Fruit fly (Drosophila melanogaster): ENCODE results near the gene Pink1.

Pink1 gene

DNA sequence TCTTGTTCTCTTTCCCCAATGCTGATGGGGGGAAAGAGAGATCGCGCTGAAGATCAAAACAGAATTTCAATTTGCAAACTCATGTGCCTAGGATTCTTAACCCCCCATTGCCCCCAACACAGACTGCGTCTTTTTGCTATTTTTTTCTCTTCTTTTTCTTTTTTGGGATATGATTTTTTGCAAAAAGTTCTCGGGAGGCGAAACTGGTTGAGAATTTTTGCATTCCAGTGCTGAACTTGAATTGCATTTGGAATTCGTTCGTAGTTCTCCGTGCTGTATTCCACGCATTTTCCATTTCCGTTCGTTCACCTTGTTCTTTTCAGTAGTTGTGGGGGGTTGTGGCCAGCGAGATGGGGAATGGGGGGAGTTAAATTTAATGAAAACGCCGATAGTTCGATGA, 24.5 kb downstream of the Pink1 start:
- no peak for TF ChIP-seq Hr96 (GFP tag; optimal IDR thresholded peaks at IDR 0.05)
- no peak for TF ChIP-seq ovo (GFP tag; optimal IDR thresholded peaks at IDR 0.05)
- TF ChIP-seq Mnt (GFP tag; optimal IDR thresholded peaks at IDR 0.05), result no peak
- TF ChIP-seq CG14711 (tag; optimal IDR thresholded peaks at IDR 0.05), result no peak
- no peak for TF ChIP-seq CG12768 (GFP tag; optimal IDR thresholded peaks at IDR 0.05)
- no peak for TF ChIP-seq CG11617 (GFP tag; optimal IDR thresholded peaks at IDR 0.05)
- TF ChIP-seq pad (GFP tag; optimal IDR thresholded peaks at IDR 0.05), result no peak
- no peak for TF ChIP-seq CG1620 (GFP tag; optimal IDR thresholded peaks at IDR 0.05)
- no peak for TF ChIP-seq toe (GFP tag; optimal IDR thresholded peaks at IDR 0.05)

DNA sequence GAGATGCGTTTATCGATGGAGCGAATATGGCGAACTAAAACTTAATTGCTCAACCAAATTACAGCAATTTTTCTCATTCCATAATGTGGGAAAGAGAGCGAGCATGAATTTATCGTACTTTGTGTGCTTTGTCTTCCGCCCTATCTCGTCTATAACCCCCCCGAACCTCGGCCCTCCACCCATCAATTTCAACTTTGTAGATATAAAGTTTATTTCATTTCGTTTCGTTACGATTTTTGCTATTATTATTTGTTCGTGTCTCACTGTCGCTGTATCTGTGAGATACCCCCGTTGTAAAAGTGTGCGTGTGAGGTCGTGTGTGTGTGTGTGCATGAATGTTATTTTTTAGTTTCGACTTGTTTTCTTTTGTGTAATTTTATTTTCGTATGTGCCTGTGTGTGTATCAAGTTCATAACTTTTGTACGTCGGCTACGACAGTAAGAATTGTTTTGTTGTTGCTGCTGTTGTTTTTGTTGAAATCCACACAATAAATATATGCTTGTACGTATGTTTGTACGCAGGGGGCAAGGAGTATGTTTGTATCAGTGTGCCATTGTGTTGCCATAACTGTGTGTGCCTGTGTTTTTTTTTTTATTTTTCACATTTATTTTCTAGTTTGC, 25.1 kb downstream of the Pink1 start:
- TF ChIP-seq CG12768 (GFP tag; optimal IDR thresholded peaks at IDR 0.05) (no peak), kay (GFP tag; ENCODE audit: borderline replicate concordance) (no peak), cnc (optimal IDR thresholded peaks at IDR 0.05) (no peak), cic (GFP tag; optimal IDR thresholded peaks at IDR 0.05) (peak; percentile 52)

DNA sequence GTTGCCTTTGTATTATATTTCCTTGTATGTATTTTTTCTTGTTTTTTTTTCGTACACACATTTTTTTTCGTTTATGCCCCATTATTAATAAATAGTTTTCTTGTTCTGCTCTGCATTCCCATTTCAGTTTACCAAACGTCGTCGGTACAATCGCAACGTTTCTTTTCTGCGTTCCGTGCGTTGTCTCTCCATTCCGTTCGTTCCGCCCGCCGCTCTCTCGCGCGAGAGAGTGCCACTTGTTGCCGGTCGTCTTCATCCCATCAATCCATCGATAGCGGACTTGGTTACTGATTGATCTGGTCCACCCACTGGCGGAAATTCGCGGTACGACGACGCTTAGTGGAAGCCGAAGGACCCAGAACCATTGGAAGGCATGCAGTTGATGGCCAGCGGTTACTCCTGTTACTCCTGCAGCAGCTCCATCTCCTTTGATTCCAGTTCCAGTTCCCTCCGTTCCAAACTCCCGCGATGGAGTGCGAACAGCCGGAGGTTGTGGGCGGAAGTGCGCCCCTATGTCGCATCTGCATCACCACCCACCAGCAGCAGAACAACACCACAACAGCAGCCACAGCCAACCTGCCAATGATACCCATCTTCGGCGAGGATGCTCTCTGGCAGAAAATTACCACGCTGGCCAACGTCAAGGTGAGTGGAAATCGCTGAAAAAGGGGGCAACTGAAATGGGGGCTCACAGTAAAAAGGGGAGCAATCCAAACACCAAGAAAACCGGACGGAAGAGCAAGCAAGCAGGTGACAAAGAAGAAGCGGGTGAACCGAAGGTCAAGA, 25.8 kb downstream of the Pink1 start:
- TF ChIP-seq CG7045 (GFP tag; optimal IDR thresholded peaks at IDR 0.05) (no peak), Mnt (GFP tag; optimal IDR thresholded peaks at IDR 0.05) (no peak), CG5204 (GFP tag; optimal IDR thresholded peaks at IDR 0.05) (no peak), pad (GFP tag; optimal IDR thresholded peaks at IDR 0.05) (no peak), CG7101 (tag; optimal IDR thresholded peaks at IDR 0.05) (no peak)

DNA sequence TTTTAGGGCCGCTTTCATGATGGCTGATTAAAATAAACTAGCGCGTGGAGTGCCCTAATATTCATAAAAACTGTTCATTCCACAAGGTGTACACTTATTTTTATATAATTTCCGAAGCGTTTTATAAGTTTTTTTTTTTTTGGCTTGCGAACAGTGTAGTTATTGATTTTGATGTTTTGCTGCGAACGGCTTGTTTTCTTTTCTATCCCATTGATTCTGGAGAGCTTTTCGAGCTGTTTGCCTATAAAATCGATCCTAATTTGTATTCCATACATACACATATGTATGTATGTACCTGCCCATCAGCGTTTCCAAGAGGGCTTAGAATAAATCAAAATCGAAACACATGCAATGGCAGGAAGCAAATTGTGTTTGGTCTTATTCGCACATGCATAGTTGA, 26.7 kb downstream of the Pink1 start:
- TF ChIP-seq Hr96 (GFP tag; optimal IDR thresholded peaks at IDR 0.05), result no peak
- TF ChIP-seq kay (GFP tag; ENCODE audit: borderline replicate concordance), result peak; percentile 64
- no peak for TF ChIP-seq ovo (GFP tag; optimal IDR thresholded peaks at IDR 0.05)
- no peak for TF ChIP-seq cic (GFP tag; optimal IDR thresholded peaks at IDR 0.05)
- TF ChIP-seq pad (GFP tag; optimal IDR thresholded peaks at IDR 0.05), result no peak

DNA sequence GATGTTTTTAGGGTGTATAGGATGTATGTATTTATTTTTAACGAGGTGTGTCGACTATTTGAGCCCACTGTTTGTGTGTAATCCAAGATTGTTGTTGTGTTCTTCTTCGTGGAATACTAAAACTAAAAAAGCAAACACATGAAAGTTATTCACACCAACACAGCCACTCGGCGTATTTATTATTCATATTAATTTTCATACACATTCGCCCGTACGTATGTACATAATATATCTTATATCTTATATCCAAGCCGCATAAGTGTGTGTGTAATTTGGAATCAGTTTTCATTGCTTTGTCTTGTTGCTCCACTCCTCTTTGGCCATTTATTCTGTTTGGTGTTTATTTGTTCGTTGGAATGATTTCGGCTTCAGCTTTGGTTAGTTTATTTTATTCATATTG, 27.1 kb downstream of the Pink1 start:
- TF ChIP-seq tj (GFP tag; optimal IDR thresholded peaks at IDR 0.05) (peak; percentile 34), CG12768 (GFP tag; optimal IDR thresholded peaks at IDR 0.05) (no peak)

DNA sequence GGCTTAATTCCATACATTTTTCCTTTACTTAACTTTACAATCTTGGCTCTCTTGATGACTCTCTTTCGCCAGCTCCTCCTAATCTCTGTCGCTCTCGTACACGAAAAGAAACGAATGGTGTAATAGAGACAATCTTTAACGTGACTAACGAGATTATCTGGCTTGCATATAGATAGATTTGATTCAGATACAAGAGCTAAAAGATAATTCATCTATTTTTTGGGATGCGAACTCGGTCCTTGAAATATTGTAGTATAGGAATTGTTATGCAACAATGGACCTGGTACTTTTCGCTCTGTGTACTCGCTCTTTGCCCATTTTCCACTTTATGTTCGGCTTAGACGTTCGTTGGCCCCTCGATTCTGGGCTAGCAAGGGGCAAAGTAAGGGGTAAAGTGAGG, 27.7 kb downstream of the Pink1 start:
- TF ChIP-seq Hr96 (GFP tag; optimal IDR thresholded peaks at IDR 0.05) (no peak), ovo (GFP tag; optimal IDR thresholded peaks at IDR 0.05) (no peak), toe (GFP tag; optimal IDR thresholded peaks at IDR 0.05) (peak; percentile 1), CG11617 (GFP tag; optimal IDR thresholded peaks at IDR 0.05) (peak; percentile 40), CG14711 (tag; optimal IDR thresholded peaks at IDR 0.05) (peak; percentile 51), CG7101 (tag; optimal IDR thresholded peaks at IDR 0.05) (peak; percentile 51), Clk (GFP tag; optimal IDR thresholded peaks at IDR 0.05) (no peak), CG1620 (GFP tag; optimal IDR thresholded peaks at IDR 0.05) (peak; percentile 34), kay (GFP tag; ENCODE audit: borderline replicate concordance) (no peak), CG12768 (GFP tag; optimal IDR thresholded peaks at IDR 0.05) (peak; percentile 63), cic (GFP tag; optimal IDR thresholded peaks at IDR 0.05) (no peak), tj (GFP tag; optimal IDR thresholded peaks at IDR 0.05) (peak; percentile 43), CG5204 (GFP tag; optimal IDR thresholded peaks at IDR 0.05) (peak; percentile 1), bab1 (GFP tag; optimal IDR thresholded peaks at IDR 0.05) (peak; percentile 53), Mnt (GFP tag; optimal IDR thresholded peaks at IDR 0.05) (no peak), Crg-1 (GFP tag; optimal IDR thresholded peaks at IDR 0.05) (no peak), cnc (optimal IDR thresholded peaks at IDR 0.05) (no peak), pad (GFP tag; optimal IDR thresholded peaks at IDR 0.05) (peak; percentile 83), CG7045 (GFP tag; optimal IDR thresholded peaks at IDR 0.05) (peak; percentile 37), CG33017 (tag; optimal IDR thresholded peaks at IDR 0.05) (peak; percentile 45)

DNA sequence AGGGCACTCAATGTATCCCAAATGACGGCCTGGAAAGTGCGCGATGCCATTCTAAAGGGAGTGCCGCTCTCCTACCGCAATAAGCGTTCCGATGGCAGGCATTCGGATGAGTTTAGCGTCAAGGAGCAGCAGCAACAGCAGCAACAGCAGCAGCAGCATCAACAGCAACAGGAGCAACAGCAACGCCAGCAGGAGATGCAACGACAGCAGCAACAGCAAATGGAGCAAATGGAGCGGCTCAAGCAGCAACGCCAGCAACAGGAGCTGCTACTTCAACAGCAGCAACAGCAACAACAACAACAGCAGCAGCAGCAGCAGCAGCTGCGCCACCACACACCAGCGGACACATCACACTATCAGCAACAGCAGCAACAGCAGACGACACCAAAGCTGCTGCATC, 32.6 kb downstream of the Pink1 start:
- no peak for TF ChIP-seq toe (GFP tag; optimal IDR thresholded peaks at IDR 0.05)
- no peak for TF ChIP-seq CG14711 (tag; optimal IDR thresholded peaks at IDR 0.05)

DNA sequence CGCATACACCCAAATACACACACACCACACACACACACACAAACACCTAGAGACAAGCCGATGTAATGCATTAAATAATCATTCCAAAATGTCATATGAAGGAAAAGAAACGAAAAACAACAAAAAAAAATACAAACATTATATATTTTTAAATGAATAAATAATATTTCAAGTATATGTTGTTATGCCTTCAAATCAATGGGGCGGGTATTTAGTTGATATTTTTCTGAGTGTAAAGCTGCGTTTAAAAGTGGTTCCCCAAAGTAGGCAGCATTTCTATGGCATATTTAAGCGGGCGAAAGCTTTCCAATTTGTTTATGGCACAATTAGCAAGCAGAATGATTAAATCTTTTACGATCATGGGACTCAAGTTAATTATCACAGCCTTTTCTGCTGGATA, 35.7 kb downstream of the Pink1 start:
- TF ChIP-seq CG7045 (GFP tag; optimal IDR thresholded peaks at IDR 0.05), result no peak
- TF ChIP-seq bab1 (GFP tag; optimal IDR thresholded peaks at IDR 0.05), result peak; percentile 21
- TF ChIP-seq CG33017 (tag; optimal IDR thresholded peaks at IDR 0.05), result no peak
- no peak for TF ChIP-seq toe (GFP tag; optimal IDR thresholded peaks at IDR 0.05)
- TF ChIP-seq CG12768 (GFP tag; optimal IDR thresholded peaks at IDR 0.05), result no peak
- TF ChIP-seq CG5204 (GFP tag; optimal IDR thresholded peaks at IDR 0.05), result no peak
- TF ChIP-seq Mnt (GFP tag; optimal IDR thresholded peaks at IDR 0.05), result no peak
- TF ChIP-seq ovo (GFP tag; optimal IDR thresholded peaks at IDR 0.05), result no peak
- no peak for TF ChIP-seq cic (GFP tag; optimal IDR thresholded peaks at IDR 0.05)
- TF ChIP-seq Crg-1 (GFP tag; optimal IDR thresholded peaks at IDR 0.05), result no peak
- peak; percentile 18 for TF ChIP-seq tj (GFP tag; optimal IDR thresholded peaks at IDR 0.05)
- TF ChIP-seq Clk (GFP tag; optimal IDR thresholded peaks at IDR 0.05), result no peak
- TF ChIP-seq pad (GFP tag; optimal IDR thresholded peaks at IDR 0.05), result no peak
- TF ChIP-seq CG11617 (GFP tag; optimal IDR thresholded peaks at IDR 0.05), result no peak
- TF ChIP-seq CG7101 (tag; optimal IDR thresholded peaks at IDR 0.05), result peak; percentile 21
- no peak for TF ChIP-seq cnc (optimal IDR thresholded peaks at IDR 0.05)
- TF ChIP-seq CG14711 (tag; optimal IDR thresholded peaks at IDR 0.05), result no peak
